Fruit fly (Drosophila melanogaster) whole organism, embryonic: ENCODE data around the gene UQCR-14L.
A peak's percentile ranks its signal among the peaks of the same experiment; 100 is the strongest.

Experiments
- CG10654 ChIP-seq: fragments of 200-800 bp; sonication (Bioruptor generic); optimal IDR thresholded peaks from 2 replicates; lab custom pipeline; 2016; ENCODE audit warnings: missing biosample characterization, missing genetic modification characterization
- CG11085 ChIP-seq: fragments of 200-800 bp; sonication (Bioruptor generic); IDR thresholded peaks from 2 replicates; pipeline ENCODE4 v1.3.6; 2022; ENCODE audit warnings: missing biosample characterization, missing genetic modification characterization
- CG11723 ChIP-seq: fragments of 200-800 bp; sonication (Bioruptor generic); optimal IDR thresholded peaks from 2 replicates; lab custom pipeline; 2017; ENCODE audit warnings: missing biosample characterization, mild to moderate bottlenecking, missing genetic modification characterization
- CG13424 ChIP-seq: fragments of 200-800 bp; sonication (Bioruptor generic); optimal IDR thresholded peaks from 2 replicates; lab custom pipeline; 2019; ENCODE audit warnings: missing biosample characterization, mild to moderate bottlenecking, missing genetic modification characterization, moderate library complexity
- CG13624 ChIP-seq: fragments of 200-800 bp; sonication (Bioruptor generic); optimal IDR thresholded peaks from 2 replicates; lab custom pipeline; 2016; ENCODE audit warnings: missing biosample characterization, missing genetic modification characterization
- CG14441 ChIP-seq: fragments of 200-800 bp; sonication (Bioruptor generic); IDR thresholded peaks from 2 replicates; pipeline ENCODE4 v1.3.6; 2022; ENCODE audit warnings: missing biosample characterization, missing genetic modification characterization
- CG15696 ChIP-seq: fragments of 200-800 bp; sonication (Bioruptor generic); optimal IDR thresholded peaks from 2 replicates; lab custom pipeline; 2019; ENCODE audit warnings: missing biosample characterization, mild to moderate bottlenecking, missing genetic modification characterization, moderate library complexity
- CG1602 ChIP-seq: fragments of 200-800 bp; sonication (Bioruptor generic); optimal IDR thresholded peaks from 3 replicates; lab custom pipeline; 2016; ENCODE audit warnings: missing biosample characterization, missing genetic modification characterization
- CG16813 ChIP-seq: fragments of 200-800 bp; sonication (Bioruptor generic); IDR thresholded peaks from 3 replicates; pipeline ENCODE4 v1.3.6; 2022; ENCODE audit warnings: missing biosample characterization, missing genetic modification characterization; ENCODE audit not compliant: partially characterized antibody
- CG17328 ChIP-seq: fragments of 200-800 bp; sonication (Bioruptor generic); IDR thresholded peaks from 2 replicates; pipeline ENCODE4 v1.3.6; 2022; ENCODE audit warnings: missing biosample characterization, missing genetic modification characterization
- CG17912 ChIP-seq: fragments of 200-800 bp; sonication (Bioruptor generic); optimal IDR thresholded peaks from 2 replicates; lab custom pipeline; 2018; ENCODE audit warnings: missing biosample characterization, mild to moderate bottlenecking, missing genetic modification characterization
- CG1832 ChIP-seq: fragments of 200-800 bp; sonication (Bioruptor generic); optimal IDR thresholded peaks from 2 replicates; lab custom pipeline; 2017; ENCODE audit warnings: missing biosample characterization, mild to moderate bottlenecking, missing genetic modification characterization, inconsistent platforms
- CG18599 ChIP-seq: fragments of 200-800 bp; sonication (Bioruptor generic); optimal IDR thresholded peaks from 3 replicates; lab custom pipeline; 2017; ENCODE audit warnings: missing biosample characterization, missing genetic modification characterization, mild to moderate bottlenecking, moderate library complexity, missing genetic modification reagents
- CG3847 ChIP-seq: fragments of 200-800 bp; sonication (Bioruptor generic); IDR thresholded peaks from 2 replicates; pipeline ENCODE4 v1.3.6; 2022; ENCODE audit warnings: missing biosample characterization, missing genetic modification characterization
- CG4424 ChIP-seq: fragments of 200-800 bp; sonication (Bioruptor generic); optimal IDR thresholded peaks from 3 replicates; lab custom pipeline; 2016; ENCODE audit warnings: missing biosample characterization, missing genetic modification characterization
- CG6765 ChIP-seq: fragments of 200-800 bp; sonication (Bioruptor generic); optimal IDR thresholded peaks from 3 replicates; lab custom pipeline; 2017; ENCODE audit warnings: missing biosample characterization, mild to moderate bottlenecking, missing genetic modification characterization
- CG8290 ChIP-seq, 3 experiments: fragments of 200-800 bp; sonication (Bioruptor generic); optimal IDR thresholded peaks; 2 replicates each; lab custom pipeline; 2016 to 2019; ENCODE audit warnings: missing biosample characterization in 3 of 3, missing genetic modification characterization in 3 of 3, mild to moderate bottlenecking in 2 of 3, moderate library complexity in 1 of 3
- CG9876 ChIP-seq: fragments of 200-800 bp; sonication (Bioruptor generic); optimal IDR thresholded peaks from 2 replicates; lab custom pipeline; 2016; ENCODE audit warnings: missing biosample characterization, missing genetic modification characterization
- CG9932 ChIP-seq: fragments of 200-800 bp; sonication (Bioruptor generic); IDR thresholded peaks from 2 replicates; pipeline ENCODE4 v1.3.6; 2022; ENCODE audit warnings: missing biosample characterization, missing genetic modification characterization
- CTCF ChIP-seq: fragments of 200-800 bp; sonication (Bioruptor generic); optimal IDR thresholded peaks from 2 replicates; lab custom pipeline; 2017; ENCODE audit warnings: missing biosample characterization, mild to moderate bottlenecking, missing genetic modification characterization, moderate library complexity
- Camta ChIP-seq: fragments of 200-800 bp; sonication (Bioruptor generic); optimal IDR thresholded peaks from 2 replicates; lab custom pipeline; 2016; ENCODE audit warnings: missing biosample characterization, missing genetic modification characterization
- D19B ChIP-seq: fragments of 200-800 bp; sonication (Bioruptor generic); optimal IDR thresholded peaks from 2 replicates; lab custom pipeline; 2017; ENCODE audit warnings: missing biosample characterization, mild to moderate bottlenecking, missing genetic modification characterization
- Dref ChIP-seq: fragments of 200-800 bp; sonication (Bioruptor generic); IDR thresholded peaks from 2 replicates; pipeline ENCODE4 v1.3.6; 2022; ENCODE audit warnings: missing biosample characterization, missing genetic modification characterization
- E2f2 ChIP-seq: fragments of 200-800 bp; sonication (Bioruptor generic); IDR thresholded peaks from 2 replicates; pipeline ENCODE4 v1.3.6; 2022; ENCODE audit warnings: missing biosample characterization, missing genetic modification characterization
- GATAe ChIP-seq: fragments of 200-800 bp; sonication (Bioruptor generic); conservative IDR thresholded peaks from 2 replicates; pipeline ENCODE4 v1.3.6; 2022; ENCODE audit warnings: missing biosample characterization, missing genetic modification characterization
- Gug ChIP-seq: fragments of 200-800 bp; sonication (Bioruptor generic); IDR thresholded peaks from 4 replicates; pipeline ENCODE4 v1.3.6; 2022; ENCODE audit warnings: missing biosample characterization, missing genetic modification characterization
- Hey ChIP-seq: fragments of 200-800 bp; sonication (Bioruptor generic); optimal IDR thresholded peaks from 3 replicates; lab custom pipeline; 2018; ENCODE audit warnings: missing biosample characterization, mild to moderate bottlenecking, missing genetic modification characterization
- Hsf ChIP-seq: fragments of 200-800 bp; sonication (Bioruptor generic); optimal IDR thresholded peaks from 3 replicates; lab custom pipeline; 2016; ENCODE audit warnings: missing biosample characterization, missing genetic modification characterization
- Lpt ChIP-seq: fragments of >200 bp; optimal IDR thresholded peaks from 2 replicates; lab custom pipeline; 2018; ENCODE audit warnings: missing biosample characterization, missing genetic modification characterization
- Med ChIP-seq: fragments of 200-800 bp; sonication (Bioruptor generic); peaks from one replicate; lab custom pipeline; 2016; ENCODE audit warnings: missing biosample characterization, missing genetic modification characterization, mild to moderate bottlenecking, inconsistent platforms, moderate library complexity
- Meics ChIP-seq: fragments of 200-800 bp; sonication (Bioruptor generic); optimal IDR thresholded peaks from 2 replicates; lab custom pipeline; 2017; ENCODE audit warnings: missing biosample characterization, mild to moderate bottlenecking, missing genetic modification characterization
- Opbp ChIP-seq: fragments of 200-800 bp; sonication (Bioruptor generic); IDR thresholded peaks from 3 replicates; pipeline ENCODE4 v1.3.6; 2022; ENCODE audit warnings: missing biosample characterization, missing genetic modification characterization; ENCODE audit not compliant: partially characterized antibody
- Tbp ChIP-seq: fragments of >200 bp; optimal IDR thresholded peaks from 2 replicates; lab custom pipeline; 2018; ENCODE audit warnings: missing biosample characterization, missing genetic modification characterization
- amos ChIP-seq: fragments of 200-800 bp; sonication (Bioruptor generic); IDR thresholded peaks from 2 replicates; pipeline ENCODE4 v1.3.6; 2022; ENCODE audit warnings: missing biosample characterization, missing genetic modification characterization; ENCODE audit not compliant: partially characterized antibody
- caup ChIP-seq: fragments of 200-800 bp; sonication (Bioruptor generic); optimal IDR thresholded peaks from 3 replicates; lab custom pipeline; 2017; ENCODE audit warnings: missing biosample characterization, mild to moderate bottlenecking, missing genetic modification characterization, moderate library complexity; ENCODE audit not compliant: severe bottlenecking
- ewg ChIP-seq: fragments of 200-800 bp; sonication (Bioruptor generic); optimal IDR thresholded peaks from 3 replicates; lab custom pipeline; 2017; ENCODE audit warnings: mild to moderate bottlenecking, missing biosample characterization, missing genetic modification reagents, missing genetic modification characterization
- fd102C ChIP-seq: fragments of 200-800 bp; sonication (Bioruptor generic); optimal IDR thresholded peaks from 2 replicates; lab custom pipeline; 2018; ENCODE audit warnings: missing biosample characterization, mild to moderate bottlenecking, missing genetic modification characterization, moderate library complexity
- fd64A ChIP-seq: fragments of 200-800 bp; sonication (Bioruptor generic); optimal IDR thresholded peaks from 3 replicates; lab custom pipeline; 2018; ENCODE audit warnings: missing biosample characterization, mild to moderate bottlenecking, missing genetic modification characterization
- gcm2 ChIP-seq: fragments of 200-800 bp; sonication (Bioruptor generic); optimal IDR thresholded peaks from 2 replicates; lab custom pipeline; 2016; ENCODE audit warnings: missing biosample characterization, missing genetic modification characterization
- gfzf ChIP-seq: fragments of 200-800 bp; sonication (Bioruptor generic); optimal IDR thresholded peaks from 2 replicates; lab custom pipeline; 2016; ENCODE audit warnings: missing biosample characterization, mild to moderate bottlenecking, missing genetic modification characterization, moderate library complexity
- grn ChIP-seq: fragments of 200-800 bp; sonication (Bioruptor generic); optimal IDR thresholded peaks from 3 replicates; lab custom pipeline; 2017; ENCODE audit warnings: missing biosample characterization, missing genetic modification characterization
- gt ChIP-seq: fragments of 200-800 bp; sonication (Bioruptor generic); IDR thresholded peaks from 2 replicates; pipeline ENCODE4 v1.3.6; 2022; ENCODE audit warnings: missing biosample characterization, missing genetic modification characterization
- jing ChIP-seq: fragments of 200-800 bp; sonication (Bioruptor generic); optimal IDR thresholded peaks from 2 replicates; lab custom pipeline; 2018; ENCODE audit warnings: missing biosample characterization, mild to moderate bottlenecking, missing genetic modification characterization
- lab ChIP-seq: fragments of 200-800 bp; sonication (Bioruptor generic); optimal IDR thresholded peaks from 3 replicates; lab custom pipeline; 2017; ENCODE audit warnings: missing biosample characterization, missing genetic modification characterization, mild to moderate bottlenecking, moderate library complexity, missing genetic modification reagents
- rib ChIP-seq: fragments of 200-800 bp; sonication (Bioruptor generic); IDR thresholded peaks from 2 replicates; pipeline ENCODE4 v1.3.6; 2022; ENCODE audit warnings: missing biosample characterization, missing genetic modification characterization
- sima ChIP-seq: fragments of 200-800 bp; sonication (Bioruptor generic); optimal IDR thresholded peaks from 2 replicates; lab custom pipeline; 2016; ENCODE audit warnings: missing biosample characterization, missing genetic modification characterization
- sisA ChIP-seq: fragments of 200-800 bp; sonication (Bioruptor generic); IDR thresholded peaks from 2 replicates; pipeline ENCODE4 v1.3.6; 2022; ENCODE audit warnings: missing biosample characterization, missing genetic modification characterization
- slp2 ChIP-seq: fragments of 200-800 bp; sonication (Bioruptor generic); optimal IDR thresholded peaks from 2 replicates; lab custom pipeline; 2016; ENCODE audit warnings: missing biosample characterization, missing genetic modification characterization
- usp ChIP-seq: fragments of >200 bp; optimal IDR thresholded peaks from 2 replicates; lab custom pipeline; 2017; ENCODE audit warnings: missing biosample characterization, missing genetic modification characterization
- vnd ChIP-seq: fragments of 200-800 bp; sonication (Bioruptor generic); IDR thresholded peaks from 3 replicates; pipeline ENCODE4 v1.3.6; 2022; ENCODE audit warnings: missing biosample characterization, missing genetic modification characterization; ENCODE audit not compliant: partially characterized antibody
- wor ChIP-seq: fragments of 200-800 bp; sonication (Bioruptor generic); IDR thresholded peaks from 2 replicates; pipeline ENCODE4 v1.3.6; 2022; ENCODE audit warnings: missing biosample characterization, missing genetic modification characterization
- yki ChIP-seq: fragments of >200 bp; optimal IDR thresholded peaks from 3 replicates; lab custom pipeline; 2018
- zf30C ChIP-seq: fragments of 200-800 bp; sonication (Bioruptor generic); optimal IDR thresholded peaks from 3 replicates; lab custom pipeline; 2018; ENCODE audit warnings: missing biosample characterization, mild to moderate bottlenecking, missing genetic modification characterization

Gene UQCR-14L

dm6 chr3R:28327132-28327531, 33.3 kb downstream of the UQCR-14L start (continued):
- TF ChIP-seq CG1602 (GFP tag; lab: Kevin White, UChicago) = no peak
- no peak for TF ChIP-seq gfzf (GFP tag; lab: Kevin White, UChicago)
- no peak for TF ChIP-seq CG11723
- no peak for TF ChIP-seq E2f2
- no peak for TF ChIP-seq slp2
- TF ChIP-seq amos (GFP tag; lab: Robert Waterston, UW) = no peak
- TF ChIP-seq zf30C (GFP tag; lab: Kevin White, UChicago) = no peak
- TF ChIP-seq grn (GFP tag; lab: Kevin White, UChicago) = no peak
- no peak for TF ChIP-seq CG9932 (GFP tag; lab: Robert Waterston, UW)
- no peak for TF ChIP-seq caup (GFP tag; lab: Kevin White, UChicago)
- TF ChIP-seq sisA (GFP tag; lab: Robert Waterston, UW) = no peak
- no peak for TF ChIP-seq Hey
- TF ChIP-seq Opbp (GFP tag; lab: Robert Waterston, UW) = no peak
- no peak for TF ChIP-seq fd64A (GFP tag; lab: Kevin White, UChicago)
- peak; percentile 15 for TF ChIP-seq CG18599 (GFP tag; lab: Kevin White, UChicago)
- TF ChIP-seq Gug = no peak
- TF ChIP-seq gcm2 = no peak
- TF ChIP-seq jing (GFP tag; lab: Kevin White, UChicago) = no peak
- TF ChIP-seq CTCF (GFP tag; lab: Kevin White, UChicago) = no peak
- no peak for TF ChIP-seq CG17328 (GFP tag; lab: Robert Waterston, UW)
- no peak for TF ChIP-seq Lpt
- TF ChIP-seq D19B (GFP tag; lab: Kevin White, UChicago) = no peak
- no peak for TF ChIP-seq Tbp (GFP tag; lab: Kevin White, UChicago)
- peak; percentile 12 for TF ChIP-seq Med (GFP tag; lab: Kevin White, UChicago)
- no peak for TF ChIP-seq CG17912 (GFP tag; lab: Kevin White, UChicago)
- no peak for TF ChIP-seq Dref (GFP tag; lab: Robert Waterston, UW)
- TF ChIP-seq lab (GFP tag; lab: Kevin White, UChicago) = no peak
- TF ChIP-seq CG13424 = peak; percentile 38
- no peak for TF ChIP-seq CG9876 (GFP tag; lab: Kevin White, UChicago)
- TF ChIP-seq ewg = no peak
- TF ChIP-seq vnd = no peak
- peak; percentile 48 for TF ChIP-seq Camta (GFP tag; lab: Kevin White, UChicago)
- TF ChIP-seq Meics = peak; percentile 7
- TF ChIP-seq CG10654 (GFP tag; lab: Kevin White, UChicago) = no peak
- peak; percentile 50 for TF ChIP-seq CG4424 (GFP tag; lab: Kevin White, UChicago)
- TF ChIP-seq CG6765 (GFP tag; lab: Kevin White, UChicago) = no peak
- TF ChIP-seq rib (GFP tag; lab: Robert Waterston, UW) = no peak
- no peak for TF ChIP-seq usp (GFP tag; lab: Kevin White, UChicago)
- no peak for TF ChIP-seq wor (GFP tag; lab: Robert Waterston, UW)
- TF ChIP-seq GATAe (GFP tag; lab: Robert Waterston, UW) = no peak
- no peak for TF ChIP-seq CG1832 (GFP tag; lab: Kevin White, UChicago)
- TF ChIP-seq sima (GFP tag; lab: Kevin White, UChicago) = no peak
- no peak for TF ChIP-seq fd102C (GFP tag; lab: Kevin White, UChicago)
- TF ChIP-seq CG15696 (tag; lab: Kevin White, UChicago) = no peak
- no peak for TF ChIP-seq CG13624 (GFP tag; lab: Kevin White, UChicago)
- TF ChIP-seq CG3847 (GFP tag; lab: Robert Waterston, UW) = no peak
- TF ChIP-seq CG14441 = no peak
- no peak for TF ChIP-seq yki
- TF ChIP-seq CG8290 (GFP tag; optimal IDR thresholded peaks at IDR 0.05; lab: Kevin White, UChicago) = no peak
- no peak for TF ChIP-seq CG8290 (tag; optimal IDR thresholded peaks at IDR 0.05; lab: Kevin White, UChicago)
- no peak for TF ChIP-seq CG11085 (GFP tag; lab: Robert Waterston, UW)
- no peak for TF ChIP-seq gt (GFP tag; lab: Robert Waterston, UW)
- no peak for TF ChIP-seq CG16813 (GFP tag; lab: Robert Waterston, UW)
- no peak for TF ChIP-seq Hsf
